Worm (Caenorhabditis elegans) whole organism, L3 larva: ENCODE results near the gene nhr-22.

ENCODE experiments used
- tbx-2 ChIP-seq: sonication (generic microtip); optimal IDR thresholded peaks from 2 replicates; lab custom pipeline; 2016; ENCODE audit warnings: mild to moderate bottlenecking, missing genetic modification characterization, missing compliant biosample characterization
- ztf-11 ChIP-seq: fragments of 150-350 bp; optimal IDR thresholded peaks from 2 replicates; lab custom pipeline; 2014; ENCODE audit warnings: missing biosample characterization, missing genetic modification characterization

- no peak for TF ChIP-seq tbx-2 (tag; lab: Kevin White, UChicago)
- TF ChIP-seq ztf-11 (tag; lab: Kevin White, UChicago): no peak
Observed at ce11 chrII:6486344-6486743, 36.8 kb upstream of the nhr-22 start.
